Worm (Caenorhabditis elegans) whole organism, late embryonic: ENCODE data around the gene R11D1.3.

Experiments used
- T23F11.4 ChIP-seq: fragments of 200-800 bp; sonication (Bioruptor generic); optimal IDR thresholded peaks from 2 replicates; lab custom pipeline; 2018; ENCODE audit warnings: mild to moderate bottlenecking, missing genetic modification characterization, missing compliant biosample characterization
- ets-4 ChIP-seq: sonication (generic microtip); optimal IDR thresholded peaks from 2 replicates; lab custom pipeline; 2016; ENCODE audit warnings: missing genetic modification characterization, missing compliant biosample characterization
- mec-3 ChIP-seq: sonication (generic microtip); optimal IDR thresholded peaks from 2 replicates; lab custom pipeline; 2016; ENCODE audit warnings: borderline replicate concordance, missing genetic modification characterization, missing compliant biosample characterization
- nhr-11 ChIP-seq: fragments of 150-350 bp; optimal IDR thresholded peaks from 2 replicates; lab custom pipeline; 2014; ENCODE audit warnings: missing biosample characterization, missing genetic modification characterization
- pha-4 ChIP-seq: fragments of 150-350 bp; optimal IDR thresholded peaks from 2 replicates; lab custom pipeline; 2018; ENCODE audit warnings: missing biosample characterization, missing genetic modification reagents, missing genetic modification characterization

DNA sequence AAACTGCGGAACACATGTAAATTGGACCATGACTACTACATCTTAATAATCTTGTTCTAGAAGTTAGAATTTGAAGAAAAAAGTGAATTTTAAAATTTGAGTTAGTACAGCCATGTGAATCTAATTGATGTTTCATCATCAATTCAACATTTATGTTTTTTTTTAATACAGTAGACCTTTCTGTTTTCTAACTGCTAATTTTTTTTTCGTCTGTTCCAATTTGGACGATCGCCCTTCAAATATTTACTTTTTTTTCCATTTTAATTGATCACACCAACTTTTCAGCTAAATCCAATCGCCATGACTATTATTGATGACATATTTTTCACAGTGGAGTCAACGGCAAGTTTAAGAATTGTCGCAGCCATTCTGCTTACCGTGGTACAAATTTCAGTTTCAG is 41.3 kb downstream of the R11D1.3 start, which contains the start of gene srx-116:
- TF ChIP-seq T23F11.4 (GFP tag; lab: Kevin White, UChicago) (no peak), nhr-11 (tag; lab: Kevin White, UChicago) (no peak), pha-4 (tag; lab: Kevin White, UChicago) (no peak), ets-4 (tag; lab: Kevin White, UChicago) (no peak), mec-3 (tag; lab: Kevin White, UChicago) (no peak)
